Fruit fly (Drosophila melanogaster) whole organism, pupa: ENCODE results near the gene CG15822.

Experiments
- CG10348 ChIP-seq: fragments of 200-800 bp; sonication (Bioruptor generic); IDR thresholded peaks from 2 replicates; pipeline ENCODE4 v1.3.6; 2022; ENCODE audit warnings: missing biosample characterization, missing genetic modification characterization
- CG12605 ChIP-seq: fragments of 200-800 bp; sonication (Bioruptor generic); IDR thresholded peaks from 2 replicates; pipeline ENCODE4 v1.3.6; 2022; ENCODE audit warnings: missing biosample characterization, missing genetic modification characterization
- CG17806 ChIP-seq: fragments of 200-800 bp; sonication (Bioruptor generic); optimal IDR thresholded peaks from 2 replicates; lab custom pipeline; 2018; ENCODE audit warnings: missing biosample characterization, mild to moderate bottlenecking, missing genetic modification characterization, moderate library complexity
- CG9948 ChIP-seq: fragments of 200-800 bp; sonication (Bioruptor generic); optimal IDR thresholded peaks from 2 replicates; lab custom pipeline; 2018; ENCODE audit warnings: missing biosample characterization, mild to moderate bottlenecking, missing genetic modification characterization, moderate library complexity
- Pif1A ChIP-seq: fragments of 200-800 bp; sonication (Bioruptor generic); optimal IDR thresholded peaks from 3 replicates; lab custom pipeline; 2016; ENCODE audit warnings: missing biosample characterization, missing genetic modification characterization
- Pif1B ChIP-seq: fragments of 200-800 bp; sonication (Bioruptor generic); optimal IDR thresholded peaks from 3 replicates; lab custom pipeline; 2016; ENCODE audit warnings: missing biosample characterization, missing genetic modification characterization
- Snoo ChIP-seq: fragments of 200-800 bp; sonication (Bioruptor generic); optimal IDR thresholded peaks from 3 replicates; lab custom pipeline; 2017; ENCODE audit warnings: missing biosample characterization, mild to moderate bottlenecking, missing genetic modification characterization, inconsistent platforms
- fd96Ca ChIP-seq: fragments of 200-800 bp; sonication (Bioruptor generic); IDR thresholded peaks from 3 replicates; pipeline ENCODE4 v1.3.6; 2022; ENCODE audit warnings: missing biosample characterization, missing genetic modification characterization

dm6 chr3L:2168954-2169353 lies 5.3 kb upstream of the CG15822 start, which contains the start of gene CG15879:
- no peak for TF ChIP-seq CG10348
- TF ChIP-seq Pif1A = no peak
- no peak for TF ChIP-seq CG17806 (tag; lab: Kevin White, UChicago)
- TF ChIP-seq Snoo (tag; lab: Kevin White, UChicago) = no peak
- TF ChIP-seq fd96Ca (GFP tag; lab: Robert Waterston, UW) = no peak
- no peak for TF ChIP-seq Pif1B (GFP tag; lab: Kevin White, UChicago)
- TF ChIP-seq CG12605 (GFP tag; lab: Robert Waterston, UW) = no peak
- no peak for TF ChIP-seq CG9948
